Worm (Caenorhabditis elegans) whole organism, L3 larva: ENCODE measurements around the gene F20C5.11.

Source experiments
- R02D3.7 ChIP-seq: fragments of 150-350 bp; optimal IDR thresholded peaks from 2 replicates; lab custom pipeline; 2014; ENCODE audit warnings: missing biosample characterization, missing genetic modification characterization
- ZK546.5 ChIP-seq: sonication (generic microtip); optimal IDR thresholded peaks from 2 replicates; lab custom pipeline; 2017; ENCODE audit warnings: missing biosample characterization, missing genetic modification characterization
- aly-2 ChIP-seq: fragments of 150-350 bp; optimal IDR thresholded peaks from 2 replicates; lab custom pipeline; 2014; ENCODE audit warnings: missing biosample characterization, missing genetic modification characterization
- ama-1 ChIP-seq: fragments of 150-350 bp; optimal IDR thresholded peaks from 2 replicates; lab custom pipeline; 2018
- ceh-16 ChIP-seq: sonication (generic microtip); optimal IDR thresholded peaks from 2 replicates; lab custom pipeline; 2017; ENCODE audit warnings: missing biosample characterization, missing genetic modification characterization
- ceh-28 ChIP-seq: fragments of 150-350 bp; optimal IDR thresholded peaks from 2 replicates; lab custom pipeline; 2014; ENCODE audit warnings: missing biosample characterization, missing genetic modification reagents, missing genetic modification characterization
- ceh-82 ChIP-seq: fragments of 150-350 bp; optimal IDR thresholded peaks from 2 replicates; lab custom pipeline; 2014; ENCODE audit warnings: missing biosample characterization, missing genetic modification characterization
- ceh-9 ChIP-seq: sonication (generic microtip); optimal IDR thresholded peaks from 2 replicates; lab custom pipeline; 2018; ENCODE audit warnings: missing biosample characterization, missing genetic modification characterization
- daf-12 ChIP-seq: fragments of 150-350 bp; optimal IDR thresholded peaks from 2 replicates; lab custom pipeline; 2014; ENCODE audit warnings: missing biosample characterization, missing genetic modification reagents, missing genetic modification characterization
- egl-27 ChIP-seq: sonication (generic microtip); optimal IDR thresholded peaks from 4 replicates; lab custom pipeline; 2017; ENCODE audit warnings: missing biosample characterization, missing genetic modification reagents, missing genetic modification characterization
- egl-5 ChIP-seq: fragments of 150-350 bp; optimal IDR thresholded peaks from 2 replicates; lab custom pipeline; 2017; ENCODE audit warnings: missing biosample characterization, missing genetic modification reagents, missing genetic modification characterization, inconsistent platforms
- elt-1 ChIP-seq: fragments of 150-350 bp; optimal IDR thresholded peaks from 2 replicates; lab custom pipeline; 2014; ENCODE audit warnings: missing biosample characterization, missing genetic modification characterization
- elt-2 ChIP-seq: sonication (generic microtip); optimal IDR thresholded peaks from 2 replicates; lab custom pipeline; 2016; ENCODE audit warnings: missing genetic modification reagents, mild to moderate bottlenecking, missing genetic modification characterization, missing compliant biosample characterization
- elt-3 ChIP-seq, 3 experiments: fragments of 150-350 bp in 1 of 3; sonication (generic microtip) in 2 of 3; optimal IDR thresholded peaks; 2 replicates in 2 of 3; 4 replicates in 1 of 3; lab custom pipeline; 2014 to 2017; ENCODE audit warnings: missing biosample characterization in 3 of 3, missing genetic modification characterization in 3 of 3
- eor-1 ChIP-seq, 2 experiments: fragments of 150-350 bp; optimal IDR thresholded peaks; 2 replicates each; lab custom pipeline; 2014 to 2018; ENCODE audit warnings: missing biosample characterization in 2 of 2, missing genetic modification characterization in 2 of 2
- fkh-10 ChIP-seq: sonication (generic microtip); optimal IDR thresholded peaks from 2 replicates; lab custom pipeline; 2017; ENCODE audit warnings: missing biosample characterization, missing genetic modification reagents, missing genetic modification characterization
- fkh-2 ChIP-seq: fragments of 150-350 bp; optimal IDR thresholded peaks from 2 replicates; lab custom pipeline; 2014; ENCODE audit warnings: missing biosample characterization, missing genetic modification reagents, missing genetic modification characterization
- fos-1 ChIP-seq: fragments of 150-350 bp; optimal IDR thresholded peaks from 2 replicates; lab custom pipeline; 2014; ENCODE audit warnings: missing biosample characterization, missing genetic modification characterization
- hmg-11 ChIP-seq: sonication (generic microtip); optimal IDR thresholded peaks from 2 replicates; lab custom pipeline; 2016; ENCODE audit warnings: missing genetic modification characterization, missing compliant biosample characterization
- jun-1 ChIP-seq: fragments of 150-350 bp; optimal IDR thresholded peaks from 2 replicates; lab custom pipeline; 2014; ENCODE audit warnings: missing biosample characterization, missing genetic modification reagents, missing genetic modification characterization
- lin-15B ChIP-seq: fragments of 150-350 bp; optimal IDR thresholded peaks from 2 replicates; lab custom pipeline; 2014; ENCODE audit warnings: missing biosample characterization, missing genetic modification characterization
- lin-39 ChIP-seq: fragments of 150-350 bp; optimal IDR thresholded peaks from 2 replicates; lab custom pipeline; 2018; ENCODE audit warnings: missing biosample characterization, missing genetic modification reagents, missing genetic modification characterization
- lsy-12 ChIP-seq: sonication (generic microtip); optimal IDR thresholded peaks from 2 replicates; lab custom pipeline; 2016; ENCODE audit warnings: mild to moderate bottlenecking, missing genetic modification characterization, missing compliant biosample characterization
- mdl-1 ChIP-seq: fragments of 150-350 bp; optimal IDR thresholded peaks from 2 replicates; lab custom pipeline; 2014; ENCODE audit warnings: missing biosample characterization, missing genetic modification characterization
- mml-1 ChIP-seq: fragments of 150-350 bp; sonication (generic microtip); optimal IDR thresholded peaks from 3 replicates; lab custom pipeline; 2014; ENCODE audit warnings: missing biosample characterization, missing genetic modification characterization
- nfya-1 ChIP-seq: sonication (generic microtip); optimal IDR thresholded peaks from 2 replicates; lab custom pipeline; 2017; ENCODE audit warnings: missing genetic modification characterization, mild to moderate bottlenecking, missing compliant biosample characterization, antibody characterized with exemption, moderate library complexity; ENCODE audit not compliant: insufficient read depth
- nhr-11 ChIP-seq: fragments of 150-350 bp; optimal IDR thresholded peaks from 2 replicates; lab custom pipeline; 2014; ENCODE audit warnings: missing biosample characterization, missing genetic modification characterization
- nhr-12 ChIP-seq: fragments of 150-350 bp; optimal IDR thresholded peaks from 2 replicates; lab custom pipeline; 2014; ENCODE audit warnings: missing biosample characterization, missing genetic modification characterization
- nhr-23 ChIP-seq: fragments of 150-350 bp; optimal IDR thresholded peaks from 2 replicates; lab custom pipeline; 2014; ENCODE audit warnings: missing biosample characterization, missing genetic modification reagents, missing genetic modification characterization
- nhr-237 ChIP-seq: fragments of 150-350 bp; optimal IDR thresholded peaks from 2 replicates; lab custom pipeline; 2014; ENCODE audit warnings: missing biosample characterization, missing genetic modification characterization
- nhr-25 ChIP-seq: sonication (generic microtip); optimal IDR thresholded peaks from 2 replicates; lab custom pipeline; 2017; ENCODE audit warnings: missing biosample characterization, missing genetic modification characterization
- nhr-28 ChIP-seq: fragments of 150-350 bp; optimal IDR thresholded peaks from 2 replicates; lab custom pipeline; 2014; ENCODE audit warnings: missing biosample characterization, missing genetic modification characterization
- nhr-43 ChIP-seq: sonication (generic microtip); optimal IDR thresholded peaks from 2 replicates; lab custom pipeline; 2016; ENCODE audit warnings: mild to moderate bottlenecking, missing genetic modification characterization, missing compliant biosample characterization; ENCODE audit not compliant: poor library complexity, severe bottlenecking
- nhr-67 ChIP-seq: fragments of 150-350 bp; optimal IDR thresholded peaks from 2 replicates; lab custom pipeline; 2014; ENCODE audit warnings: missing biosample characterization, missing genetic modification characterization
- nhr-76 ChIP-seq: fragments of 150-350 bp; sonication (generic microtip); optimal IDR thresholded peaks from 5 replicates; lab custom pipeline; 2014; ENCODE audit warnings: missing biosample characterization, missing genetic modification characterization
- nhr-77 ChIP-seq: fragments of 150-350 bp; optimal IDR thresholded peaks from 2 replicates; lab custom pipeline; 2014; ENCODE audit warnings: missing biosample characterization, missing genetic modification characterization
- pha-4 ChIP-seq: fragments of 150-350 bp; optimal IDR thresholded peaks from 2 replicates; lab custom pipeline; 2014; ENCODE audit warnings: missing biosample characterization, missing genetic modification reagents, missing genetic modification characterization
- pqm-1 ChIP-seq: fragments of 150-350 bp; optimal IDR thresholded peaks from 2 replicates; lab custom pipeline; 2017; ENCODE audit warnings: missing biosample characterization, missing genetic modification characterization, inconsistent platforms
- sea-2 ChIP-seq: fragments of 150-350 bp; sonication (generic microtip); optimal IDR thresholded peaks from 4 replicates; lab custom pipeline; 2014; ENCODE audit warnings: missing biosample characterization, missing genetic modification reagents, missing genetic modification characterization
- skn-1 ChIP-seq: fragments of 150-350 bp; optimal IDR thresholded peaks from 2 replicates; lab custom pipeline; 2014; ENCODE audit warnings: missing biosample characterization, missing genetic modification characterization
- snpc-4 ChIP-seq: fragments of 150-350 bp; optimal IDR thresholded peaks from 2 replicates; lab custom pipeline; 2014; ENCODE audit warnings: missing biosample characterization, missing genetic modification characterization
- tbx-2 ChIP-seq: sonication (generic microtip); optimal IDR thresholded peaks from 2 replicates; lab custom pipeline; 2016; ENCODE audit warnings: mild to moderate bottlenecking, missing genetic modification characterization, missing compliant biosample characterization
- unc-39 ChIP-seq: sonication (generic microtip); optimal IDR thresholded peaks from 4 replicates; lab custom pipeline; 2017; ENCODE audit warnings: missing biosample characterization, missing genetic modification characterization
- unc-62 ChIP-seq: fragments of 150-350 bp; sonication (generic microtip); optimal IDR thresholded peaks from 4 replicates; lab custom pipeline; 2014; ENCODE audit warnings: missing biosample characterization, missing genetic modification reagents, missing genetic modification characterization
- zag-1 ChIP-seq: fragments of 150-350 bp; optimal IDR thresholded peaks from 2 replicates; lab custom pipeline; 2014; ENCODE audit warnings: missing biosample characterization, missing genetic modification characterization
- ztf-11 ChIP-seq: fragments of 150-350 bp; optimal IDR thresholded peaks from 2 replicates; lab custom pipeline; 2014; ENCODE audit warnings: missing biosample characterization, missing genetic modification characterization
- ztf-4 ChIP-seq: fragments of 150-350 bp; optimal IDR thresholded peaks from 2 replicates; lab custom pipeline; 2014; ENCODE audit warnings: missing biosample characterization, missing genetic modification characterization

Gene F20C5.11

ce11 chrIV:8794895-8795665 lies 33.3 kb upstream of the F20C5.11 start:
- TF ChIP-seq hmg-11 (tag; lab: Kevin White, UChicago) (peak; percentile 80), egl-5 (tag; lab: Kevin White, UChicago) (no peak), fkh-10 (GFP tag; lab: Kevin White, UChicago) (peak; percentile 90), pha-4 (peak; percentile 68), nhr-77 (tag; lab: Kevin White, UChicago) (no peak), ceh-28 (peak; percentile 57), daf-12 (tag; lab: Kevin White, UChicago) (peak; percentile 7), fkh-2 (tag; lab: Kevin White, UChicago) (no peak), snpc-4 (tag; lab: Kevin White, UChicago) (peak; percentile 83), unc-62 (GFP tag; lab: Kevin White, UChicago) (peak; percentile 80), ceh-82 (peak; percentile 49), lin-15B (tag; lab: Kevin White, UChicago) (peak; percentile 17), ceh-16 (tag; lab: Kevin White, UChicago) (no peak), egl-27 (tag; lab: Kevin White, UChicago) (peak; percentile 53), ZK546.5 (tag; lab: Kevin White, UChicago) (no peak), nfya-1 (tag; lab: Kevin White, UChicago) (peak; percentile 81), elt-1 (tag; lab: Kevin White, UChicago) (peak; percentile 65), skn-1 (peak; percentile 12), eor-1 (tag; optimal IDR thresholded peaks at IDR 0.05; lab: Kevin White, UChicago) (no peak), ztf-11 (tag; lab: Kevin White, UChicago) (no peak), mdl-1 (tag; lab: Kevin White, UChicago) (peak; percentile 75), nhr-28 (tag; lab: Kevin White, UChicago) (no peak), nhr-12 (tag; lab: Kevin White, UChicago) (no peak), zag-1 (peak; percentile 29), nhr-237 (no peak), nhr-67 (tag; lab: Kevin White, UChicago) (no peak), R02D3.7 (peak; percentile 46), nhr-76 (tag; lab: Kevin White, UChicago) (no peak), ceh-9 (tag; lab: Kevin White, UChicago) (no peak), aly-2 (tag; lab: Kevin White, UChicago) (no peak), jun-1 (tag; lab: Kevin White, UChicago) (peak; percentile 77), elt-3 (tag; optimal IDR thresholded peaks at IDR 0.05; lab: Kevin White, UChicago) (peak in 1 of 3 experiments; percentile 11), elt-2 (tag; lab: Kevin White, UChicago) (peak; percentile 97), fos-1 (tag; lab: Kevin White, UChicago) (no peak), tbx-2 (tag; lab: Kevin White, UChicago) (peak; percentile 71), lin-39 (tag; lab: Kevin White, UChicago) (peak; percentile 79), nhr-23 (tag; lab: Kevin White, UChicago) (peak; percentile 83), unc-39 (tag; lab: Kevin White, UChicago) (no peak), lsy-12 (tag; lab: Kevin White, UChicago) (peak; percentile 82), pqm-1 (tag; lab: Kevin White, UChicago) (peak; percentile 56), nhr-11 (tag; lab: Kevin White, UChicago) (no peak), ztf-4 (tag; lab: Kevin White, UChicago) (peak; percentile 67), nhr-43 (tag; lab: Kevin White, UChicago) (peak; percentile 62), mml-1 (tag; lab: Kevin White, UChicago) (no peak), sea-2 (GFP tag; lab: Kevin White, UChicago) (no peak), nhr-25 (tag; lab: Kevin White, UChicago) (peak; percentile 88), ama-1 (no peak)
